Worm (Caenorhabditis elegans) whole organism, L4 larva: Measurements from ENCODE around the gene str-236.

Source experiments
- D1046.2 ChIP-seq: fragments of 200-800 bp; sonication (Bioruptor generic); IDR thresholded peaks from 2 replicates; pipeline ENCODE4 v1.3.6; 2022; ENCODE audit warnings: missing genetic modification characterization, missing compliant biosample characterization
- ZK546.5 ChIP-seq, 2 experiments: sonication (generic microtip); optimal IDR thresholded peaks; 2 replicates each; lab custom pipeline; 2017; ENCODE audit warnings: missing biosample characterization in 2 of 2, missing genetic modification characterization in 2 of 2
- aly-2 ChIP-seq: sonication (generic microtip); optimal IDR thresholded peaks from 2 replicates; lab custom pipeline; 2018; ENCODE audit warnings: missing biosample characterization, missing genetic modification characterization
- mep-1 ChIP-seq: fragments of 150-350 bp; sonication (generic microtip); optimal IDR thresholded peaks from 3 replicates; lab custom pipeline; 2014; ENCODE audit warnings: missing biosample characterization, missing genetic modification characterization
- nhr-6 ChIP-seq: fragments of 150-350 bp; optimal IDR thresholded peaks from 2 replicates; lab custom pipeline; 2014; ENCODE audit warnings: missing biosample characterization, missing genetic modification characterization
- nhr-76 ChIP-seq: fragments of 150-350 bp; optimal IDR thresholded peaks from 2 replicates; lab custom pipeline; 2014; ENCODE audit warnings: missing biosample characterization, missing genetic modification characterization
- unc-39 ChIP-seq: sonication (generic microtip); optimal IDR thresholded peaks from 2 replicates; lab custom pipeline; 2017; ENCODE audit warnings: missing biosample characterization, missing genetic modification characterization

DNA sequence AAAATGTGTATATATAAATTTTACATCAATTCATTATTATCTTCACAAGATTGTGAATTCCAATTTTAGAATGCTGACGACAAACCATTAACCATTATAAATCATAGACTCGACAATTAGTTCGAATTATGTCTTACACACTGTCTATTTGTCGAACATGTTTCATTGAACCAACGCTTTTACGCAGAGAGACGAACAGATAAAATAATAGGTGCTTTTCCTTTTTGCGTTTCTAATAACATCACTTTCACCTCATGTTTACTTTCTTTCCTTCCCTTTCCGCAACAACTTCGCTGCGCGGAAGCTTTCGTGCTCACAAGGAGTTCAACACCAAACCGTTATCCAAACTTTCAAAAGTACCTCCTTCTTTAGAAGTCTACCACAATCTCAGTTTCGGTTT is 20.0 kb upstream of the str-236 start, which contains the start of gene F52F10.2:
- no peak for TF ChIP-seq mep-1 (tag; lab: Kevin White, UChicago)
- TF ChIP-seq ZK546.5 (tag; optimal IDR thresholded peaks at IDR 0.05; lab: Kevin White, UChicago) = no peak
- TF ChIP-seq nhr-76 (tag; lab: Kevin White, UChicago) = no peak
- TF ChIP-seq D1046.2 (GFP tag; lab: Robert Waterston, UW) = no peak
- no peak for TF ChIP-seq aly-2 (tag; lab: Kevin White, UChicago)
- no peak for TF ChIP-seq unc-39 (tag; lab: Kevin White, UChicago)
- no peak for TF ChIP-seq nhr-6
